Worm (Caenorhabditis elegans): ENCODE data around the gene rpb-9.

rpb-9 gene

DNA sequence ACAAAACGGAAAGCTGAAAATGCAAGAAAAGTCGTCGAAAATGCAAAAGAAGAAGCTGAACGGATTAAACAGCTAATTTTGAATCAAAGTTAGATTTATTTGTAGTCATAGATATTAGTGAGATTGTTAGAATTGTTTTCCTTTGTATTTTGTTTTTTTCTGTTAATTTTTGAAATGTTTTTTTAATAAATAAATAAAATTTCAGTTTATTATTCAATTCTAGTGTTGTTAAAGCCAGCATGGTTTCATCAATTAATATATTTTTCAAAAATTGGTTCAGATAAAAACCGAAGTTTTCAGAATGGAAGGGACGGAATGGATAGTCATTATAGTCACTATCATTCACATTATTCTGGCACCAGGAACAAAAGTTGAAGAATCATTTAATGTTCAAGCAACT is 22.7 kb upstream of the rpb-9 start, which contains the start of gene algn-12:
Gene algn-12 (plus strand): TSS at position 301 of the 400 bp plus-strand sequence.
- TF ChIP-seq sptf-1 (tag; optimal IDR thresholded peaks at IDR 0.05) = no peak
- no peak for TF ChIP-seq efl-3 (GFP tag; optimal IDR thresholded peaks at IDR 0.05)
- no peak for TF ChIP-seq ceh-8 (GFP tag; optimal IDR thresholded peaks at IDR 0.05)
- TF ChIP-seq elt-2 (tag; optimal IDR thresholded peaks at IDR 0.05) = no peak
- no peak for TF ChIP-seq mep-1 (tag; optimal IDR thresholded peaks at IDR 0.05)
- no peak for TF ChIP-seq fos-1 (tag; optimal IDR thresholded peaks at IDR 0.05)
- TF ChIP-seq efl-1 (optimal IDR thresholded peaks at IDR 0.05) = no peak
- no peak for TF ChIP-seq efl-1 (GFP tag; optimal IDR thresholded peaks at IDR 0.05 in 1 of 2)
- no peak for TF ChIP-seq lin-35 (GFP tag; optimal IDR thresholded peaks at IDR 0.05)
- TF ChIP-seq ama-1 (optimal IDR thresholded peaks at IDR 0.05) = no peak
- TF ChIP-seq blmp-1 (tag; optimal IDR thresholded peaks at IDR 0.05) = no peak
- no peak for TF ChIP-seq ceh-90 (tag; optimal IDR thresholded peaks at IDR 0.05)
- TF ChIP-seq unc-62 (GFP tag; optimal IDR thresholded peaks at IDR 0.05) = no peak
- no peak for TF ChIP-seq aha-1 (tag; optimal IDR thresholded peaks at IDR 0.05)
- TF ChIP-seq ceh-82 (tag; optimal IDR thresholded peaks at IDR 0.05) = no peak
- TF ChIP-seq Y116A8C.19 (tag; optimal IDR thresholded peaks at IDR 0.05; ENCODE audit: borderline replicate concordance) = no peak
- TF ChIP-seq zip-4 (GFP tag; optimal IDR thresholded peaks at IDR 0.05) = no peak
- TF ChIP-seq fkh-8 (tag; optimal IDR thresholded peaks at IDR 0.05) = no peak
- TF ChIP-seq unc-86 (tag; optimal IDR thresholded peaks at IDR 0.05) = no peak
- no peak for TF ChIP-seq ceh-88 (GFP tag; IDR thresholded peaks at IDR 0.05)

DNA sequence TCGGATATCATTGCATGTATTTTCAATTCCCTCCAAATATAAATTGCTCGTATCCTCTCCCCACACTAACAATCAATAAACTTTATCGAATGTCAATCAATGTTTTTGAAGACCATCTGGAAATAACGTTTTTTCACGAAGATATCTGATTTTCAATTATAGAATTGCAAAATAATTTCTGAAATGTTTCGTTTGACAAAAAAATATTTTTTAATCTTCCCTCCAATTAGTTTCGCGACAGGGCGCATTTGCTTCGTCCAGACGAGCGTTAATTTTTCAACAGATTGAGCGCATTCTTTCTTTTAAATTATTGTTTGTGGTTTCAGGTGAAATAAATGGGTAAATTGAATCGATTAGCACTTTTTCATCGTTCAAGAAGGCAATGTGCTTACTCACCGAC is 19.0 kb upstream of the rpb-9 start, which contains the start of gene vars-1:
Gene vars-1 (plus strand): TSS at position 291 of the 400 bp plus-strand sequence.
- TF ChIP-seq efl-1 (optimal IDR thresholded peaks at IDR 0.05) (peak; percentile 97 to 99), efl-1 (GFP tag; optimal IDR thresholded peaks at IDR 0.05 in 1 of 2) (peak; percentile 97 to 100), aly-2 (tag; optimal IDR thresholded peaks at IDR 0.05) (peak; percentile 0), unc-86 (tag; optimal IDR thresholded peaks at IDR 0.05) (peak; percentile 39), nhr-90 (tag; optimal IDR thresholded peaks at IDR 0.05; ENCODE audit: poor library complexity) (peak; percentile 61), hpl-2 (GFP tag; optimal IDR thresholded peaks at IDR 0.05) (no peak), dpl-1 (GFP tag; optimal IDR thresholded peaks at IDR 0.05) (peak; percentile 92 to 97 (median 97)), nhr-76 (tag; optimal IDR thresholded peaks at IDR 0.05) (no peak), nhr-19 (GFP tag; conservative IDR thresholded peaks at IDR 0.05) (peak; percentile 63), F16B12.6 (tag; optimal IDR thresholded peaks at IDR 0.05) (peak; percentile 52), nhr-85 (tag) (peak; percentile 65), nhr-84 (tag; optimal IDR thresholded peaks at IDR 0.05) (no peak), nhr-47 (tag; optimal IDR thresholded peaks at IDR 0.05) (peak; percentile 70), lin-15B (tag; optimal IDR thresholded peaks at IDR 0.05) (peak; percentile 40), fkh-10 (GFP tag; optimal IDR thresholded peaks at IDR 0.05) (no peak), C16A3.4 (tag; optimal IDR thresholded peaks at IDR 0.05) (peak; percentile 67), dsc-1 (tag; optimal IDR thresholded peaks at IDR 0.05) (peak; percentile 51), alr-1 (tag; optimal IDR thresholded peaks at IDR 0.05; ENCODE audit: borderline replicate concordance) (no peak), ceh-82 (tag; optimal IDR thresholded peaks at IDR 0.05) (peak in 2 of 3 experiments; percentile 47 to 69), lsy-2 (tag; optimal IDR thresholded peaks at IDR 0.05) (peak; percentile 74 to 84), nhr-77 (tag; optimal IDR thresholded peaks at IDR 0.05) (peak; percentile 51), irx-1 (tag; optimal IDR thresholded peaks at IDR 0.05) (peak; percentile 48), mef-2 (tag; optimal IDR thresholded peaks at IDR 0.05) (no peak), nhr-12 (tag; optimal IDR thresholded peaks at IDR 0.05) (no peak), mdl-1 (tag; optimal IDR thresholded peaks at IDR 0.05) (peak in 1 of 2 experiments; percentile 7), xbp-1 (tag; optimal IDR thresholded peaks at IDR 0.05) (peak; percentile 58), swsn-7 (tag; optimal IDR thresholded peaks at IDR 0.05) (peak; percentile 53), unc-130 (tag; optimal IDR thresholded peaks at IDR 0.05) (peak; percentile 63), mab-9 (GFP tag; IDR thresholded peaks at IDR 0.05) (no peak), ces-1 (GFP tag; optimal IDR thresholded peaks at IDR 0.05) (no peak), tbx-2 (tag; optimal IDR thresholded peaks at IDR 0.05) (peak; percentile 66), ceh-90 (tag; optimal IDR thresholded peaks at IDR 0.05) (no peak), lin-39 (tag; optimal IDR thresholded peaks at IDR 0.05) (peak; percentile 6), pax-3 (tag; optimal IDR thresholded peaks at IDR 0.05) (no peak), snu-23 (GFP tag; optimal IDR thresholded peaks at IDR 0.05) (peak; percentile 75), blmp-1 (tag; optimal IDR thresholded peaks at IDR 0.05) (peak; percentile 70), isw-1 (GFP tag; IDR thresholded peaks at IDR 0.05) (peak; percentile 23; the same call in 1 of the 2 replicates), lin-35 (GFP tag; optimal IDR thresholded peaks at IDR 0.05) (peak; percentile 96 to 98), rnt-1 (tag; optimal IDR thresholded peaks at IDR 0.05) (peak; percentile 70)

Measured in whole organism, L1 larva.